Worm (Caenorhabditis elegans): ENCODE measurements around the gene Y38E10A.34.

The Y38E10A.34 gene

ce11 chrII:12659676-12660371, 28.8 kb downstream of the Y38E10A.34 start:
- TF ChIP-seq nhr-67 (tag; optimal IDR thresholded peaks at IDR 0.05) (no peak), sea-2 (GFP tag; optimal IDR thresholded peaks at IDR 0.05) (no peak), snpc-4 (tag; optimal IDR thresholded peaks at IDR 0.05) (peak; percentile 34), nhr-11 (tag; optimal IDR thresholded peaks at IDR 0.05) (no peak), nhr-77 (tag; optimal IDR thresholded peaks at IDR 0.05) (no peak), mml-1 (tag; optimal IDR thresholded peaks at IDR 0.05) (no peak), elt-2 (tag; optimal IDR thresholded peaks at IDR 0.05) (no peak), nfya-1 (tag; optimal IDR thresholded peaks at IDR 0.05; ENCODE audit: insufficient read depth) (peak; percentile 38), lin-39 (tag; optimal IDR thresholded peaks at IDR 0.05) (peak; percentile 47), ceh-28 (tag; optimal IDR thresholded peaks at IDR 0.05) (no peak), ama-1 (optimal IDR thresholded peaks at IDR 0.05) (no peak), lin-15B (tag; optimal IDR thresholded peaks at IDR 0.05) (peak; percentile 22), egl-5 (tag; optimal IDR thresholded peaks at IDR 0.05) (peak; percentile 2), hmg-11 (tag; optimal IDR thresholded peaks at IDR 0.05) (peak; percentile 38), zag-1 (tag; optimal IDR thresholded peaks at IDR 0.05) (no peak), ceh-82 (tag; optimal IDR thresholded peaks at IDR 0.05) (no peak), unc-62 (GFP tag; optimal IDR thresholded peaks at IDR 0.05) (no peak), eor-1 (tag; optimal IDR thresholded peaks at IDR 0.05) (no peak), jun-1 (tag; optimal IDR thresholded peaks at IDR 0.05) (no peak), ceh-16 (tag; optimal IDR thresholded peaks at IDR 0.05) (no peak)

DNA sequence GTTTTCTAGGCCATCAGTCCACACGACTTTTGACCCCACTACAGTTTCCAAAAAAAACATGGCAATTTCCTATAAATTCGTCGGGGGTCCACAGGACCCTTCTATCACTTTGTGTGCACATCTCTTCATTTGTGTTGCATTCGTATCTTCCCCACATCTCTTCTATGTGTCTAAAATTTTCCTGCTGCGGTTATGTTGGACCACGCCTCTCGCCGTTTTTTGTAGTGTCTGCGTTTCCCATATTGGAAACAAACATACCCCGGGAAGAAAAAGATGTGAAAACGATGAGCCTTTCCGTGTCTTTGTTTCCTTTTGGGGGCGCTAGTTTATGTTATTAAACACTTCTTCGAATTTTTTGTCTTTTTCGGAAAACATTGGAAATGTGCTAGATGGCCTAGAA, 30.9 kb downstream of the Y38E10A.34 start:
- no peak for TF ChIP-seq nhr-12 (tag; optimal IDR thresholded peaks at IDR 0.05)
- TF ChIP-seq nfya-1 (tag; optimal IDR thresholded peaks at IDR 0.05; ENCODE audit: insufficient read depth) = peak; percentile 51
- peak; percentile 70 for TF ChIP-seq lin-39 (tag; optimal IDR thresholded peaks at IDR 0.05)

DNA sequence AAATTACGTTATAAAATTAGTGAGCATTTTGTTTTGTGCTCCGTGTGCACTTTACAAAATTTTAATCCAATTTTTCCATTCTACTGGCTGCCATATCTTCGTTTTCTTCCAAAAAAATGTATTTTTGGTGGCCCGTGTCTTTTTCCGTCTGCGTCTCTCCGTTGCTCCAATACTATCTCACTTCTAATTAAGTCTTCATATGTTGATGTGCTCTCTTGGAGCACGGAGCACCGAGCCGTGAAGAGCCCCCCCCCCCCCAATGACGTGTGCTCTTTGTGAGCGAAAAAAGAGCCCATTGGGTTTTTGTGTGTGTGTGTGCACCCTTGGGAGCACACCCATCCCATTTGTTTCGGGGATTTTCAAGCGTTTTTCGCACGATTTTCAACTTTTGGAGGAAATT, 34.0 kb downstream of the Y38E10A.34 start:
- TF ChIP-seq nhr-11 (tag; optimal IDR thresholded peaks at IDR 0.05) = no peak
- TF ChIP-seq lsy-12 (tag; optimal IDR thresholded peaks at IDR 0.05) = peak; percentile 6
- TF ChIP-seq nfya-1 (tag; optimal IDR thresholded peaks at IDR 0.05; ENCODE audit: insufficient read depth) = peak; percentile 24
- peak; percentile 40 for TF ChIP-seq lin-39 (tag; optimal IDR thresholded peaks at IDR 0.05)
- TF ChIP-seq hmg-11 (tag; optimal IDR thresholded peaks at IDR 0.05) = peak; percentile 53

- TF ChIP-seq nhr-76 (tag; optimal IDR thresholded peaks at IDR 0.05) (no peak), pqm-1 (tag; optimal IDR thresholded peaks at IDR 0.05) (no peak), ZK546.5 (tag; optimal IDR thresholded peaks at IDR 0.05) (no peak), fos-1 (tag; optimal IDR thresholded peaks at IDR 0.05) (no peak), elt-3 (tag; optimal IDR thresholded peaks at IDR 0.05) (no peak), ama-1 (optimal IDR thresholded peaks at IDR 0.05) (no peak), ceh-28 (tag; optimal IDR thresholded peaks at IDR 0.05) (no peak)
Observed at ce11 chrII:12666042-12666441, 35.1 kb downstream of the Y38E10A.34 start.

DNA sequence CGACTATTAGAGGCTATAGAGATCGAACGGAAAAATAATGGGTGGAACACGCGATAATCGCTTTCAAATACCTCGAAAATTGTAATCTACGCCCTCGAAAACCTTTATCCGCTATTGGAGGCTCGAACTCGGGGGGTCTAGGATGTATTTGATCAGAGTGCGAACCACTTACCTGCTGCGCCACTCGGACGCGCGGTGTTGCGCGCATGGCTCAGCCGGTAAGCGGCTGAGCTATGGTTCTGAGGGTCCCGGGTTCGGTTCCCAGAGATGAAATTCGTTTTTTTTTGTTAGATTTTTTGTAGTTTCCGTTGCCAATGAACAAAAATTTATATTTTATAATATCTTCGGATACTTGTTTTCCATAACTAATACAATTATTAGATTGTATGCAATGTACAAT, 37.2 kb downstream of the Y38E10A.34 start:
- TF ChIP-seq aly-2 (tag; optimal IDR thresholded peaks at IDR 0.05) = no peak
- TF ChIP-seq elt-1 (tag; optimal IDR thresholded peaks at IDR 0.05) = no peak
- no peak for TF ChIP-seq nhr-12 (tag; optimal IDR thresholded peaks at IDR 0.05)
- TF ChIP-seq skn-1 (tag; optimal IDR thresholded peaks at IDR 0.05) = no peak
- no peak for TF ChIP-seq nhr-67 (tag; optimal IDR thresholded peaks at IDR 0.05)
- no peak for TF ChIP-seq ceh-28 (tag; optimal IDR thresholded peaks at IDR 0.05)
- no peak for TF ChIP-seq lin-39 (tag; optimal IDR thresholded peaks at IDR 0.05)
- TF ChIP-seq unc-62 (GFP tag; optimal IDR thresholded peaks at IDR 0.05) = no peak
- no peak for TF ChIP-seq pha-4 (tag; optimal IDR thresholded peaks at IDR 0.05)
- no peak for TF ChIP-seq tbx-2 (tag; optimal IDR thresholded peaks at IDR 0.05)
- no peak for TF ChIP-seq nhr-237 (tag; optimal IDR thresholded peaks at IDR 0.05)
- no peak for TF ChIP-seq nhr-76 (tag; optimal IDR thresholded peaks at IDR 0.05)
